Fruit fly (Drosophila melanogaster) whole organism, prepupa: ENCODE results near the gene sba.

Experiments
- Blimp-1 ChIP-seq: fragments of 200-800 bp; sonication (Bioruptor generic); optimal IDR thresholded peaks from 3 replicates; lab custom pipeline; 2017; ENCODE audit warnings: missing biosample characterization, missing genetic modification characterization, mild to moderate bottlenecking, moderate library complexity, missing genetic modification reagents
- CG10631 ChIP-seq: fragments of 200-800 bp; sonication (Bioruptor generic); optimal IDR thresholded peaks from 2 replicates; lab custom pipeline; 2016; ENCODE audit warnings: missing biosample characterization, missing genetic modification characterization
- CG11762 ChIP-seq: fragments of 200-800 bp; sonication (Bioruptor generic); optimal IDR thresholded peaks from 3 replicates; lab custom pipeline; 2016; ENCODE audit warnings: missing biosample characterization, missing genetic modification characterization; ENCODE audit not compliant: insufficient read depth
- CG15336 ChIP-seq: fragments of 200-800 bp; sonication (Bioruptor generic); IDR thresholded peaks from 2 replicates; pipeline ENCODE4 v1.3.6; 2022; ENCODE audit warnings: missing biosample characterization, missing genetic modification characterization
- CG1621 ChIP-seq: fragments of 200-800 bp; sonication (Bioruptor generic); optimal IDR thresholded peaks from 3 replicates; lab custom pipeline; 2018; ENCODE audit warnings: missing biosample characterization, mild to moderate bottlenecking, missing genetic modification characterization
- CG16779 ChIP-seq: fragments of 200-800 bp; sonication (Bioruptor generic); optimal IDR thresholded peaks from 3 replicates; lab custom pipeline; 2017; ENCODE audit warnings: missing biosample characterization, mild to moderate bottlenecking, missing genetic modification characterization
- CG3032 ChIP-seq: fragments of 200-800 bp; optimal IDR thresholded peaks from 2 replicates; lab custom pipeline; 2019; ENCODE audit warnings: missing biosample characterization, mild to moderate bottlenecking, missing genetic modification characterization, moderate library complexity
- CG31627 ChIP-seq: fragments of 200-800 bp; sonication (Bioruptor generic); optimal IDR thresholded peaks from 3 replicates; lab custom pipeline; 2016; ENCODE audit warnings: missing biosample characterization, missing genetic modification characterization
- CG32006 ChIP-seq: fragments of 200-800 bp; sonication (Bioruptor generic); optimal IDR thresholded peaks from 3 replicates; lab custom pipeline; 2017; ENCODE audit warnings: missing biosample characterization, mild to moderate bottlenecking, missing genetic modification characterization
- CG3919 ChIP-seq: fragments of 200-800 bp; sonication (Bioruptor generic); optimal IDR thresholded peaks from 3 replicates; lab custom pipeline; 2016; ENCODE audit warnings: missing biosample characterization, missing genetic modification characterization
- CG6163 ChIP-seq: fragments of 200-800 bp; sonication (Bioruptor generic); IDR thresholded peaks from 3 replicates; pipeline ENCODE4 v1.3.6; 2022; ENCODE audit warnings: missing biosample characterization, missing genetic modification characterization
- CG6808 ChIP-seq: fragments of 200-800 bp; sonication (Bioruptor generic); optimal IDR thresholded peaks from 3 replicates; lab custom pipeline; 2017; ENCODE audit warnings: missing biosample characterization, missing genetic modification characterization, mild to moderate bottlenecking, moderate library complexity, missing genetic modification reagents
- CG8119 ChIP-seq: fragments of 200-800 bp; sonication (Bioruptor generic); IDR thresholded peaks from 3 replicates; pipeline ENCODE4 v1.3.6; 2022; ENCODE audit warnings: missing biosample characterization, missing genetic modification characterization
- CG8632 ChIP-seq: fragments of 200-800 bp; sonication (Bioruptor generic); optimal IDR thresholded peaks from 3 replicates; lab custom pipeline; 2016; ENCODE audit warnings: missing biosample characterization, missing genetic modification characterization
- CG9139 ChIP-seq: fragments of 200-800 bp; sonication (Bioruptor generic); optimal IDR thresholded peaks from 3 replicates; lab custom pipeline; 2017; ENCODE audit warnings: missing biosample characterization, mild to moderate bottlenecking, missing genetic modification characterization
- Eip75B ChIP-seq: fragments of 200-800 bp; sonication (Bioruptor generic); optimal IDR thresholded peaks from 3 replicates; lab custom pipeline; 2016; ENCODE audit warnings: missing biosample characterization, missing genetic modification characterization
- Eip78C ChIP-seq: fragments of 200-800 bp; sonication (Bioruptor generic); peaks from one replicate; lab custom pipeline; 2016; ENCODE audit warnings: missing biosample characterization, missing genetic modification characterization
- Eip93F ChIP-seq: fragments of 200-800 bp; sonication (Bioruptor generic); optimal IDR thresholded peaks from 2 replicates; lab custom pipeline; 2016; ENCODE audit warnings: missing biosample characterization, mild to moderate bottlenecking, missing genetic modification characterization
- Ets96B ChIP-seq: fragments of 200-800 bp; optimal IDR thresholded peaks from 2 replicates; lab custom pipeline; 2019; ENCODE audit warnings: missing biosample characterization, mild to moderate bottlenecking, missing genetic modification characterization, moderate library complexity
- Hr4 ChIP-seq: fragments of 200-800 bp; sonication (Bioruptor generic); optimal IDR thresholded peaks from 3 replicates; lab custom pipeline; 2016; ENCODE audit warnings: missing biosample characterization, missing genetic modification characterization
- Sox102F ChIP-seq: fragments of 200-800 bp; sonication (Bioruptor generic); optimal IDR thresholded peaks from 2 replicates; lab custom pipeline; 2016; ENCODE audit warnings: missing biosample characterization, mild to moderate bottlenecking, missing genetic modification characterization
- Sox14 ChIP-seq: fragments of 200-800 bp; sonication (Bioruptor generic); optimal IDR thresholded peaks from 3 replicates; lab custom pipeline; 2016; ENCODE audit warnings: missing biosample characterization, missing genetic modification characterization
- Sox15 ChIP-seq: fragments of 200-800 bp; sonication (Bioruptor generic); optimal IDR thresholded peaks from 3 replicates; lab custom pipeline; 2016; ENCODE audit warnings: missing biosample characterization, missing genetic modification characterization
- acj6 ChIP-seq: fragments of 200-800 bp; sonication (Bioruptor generic); optimal IDR thresholded peaks from 3 replicates; lab custom pipeline; 2016; ENCODE audit warnings: missing biosample characterization, missing genetic modification characterization
- cyc ChIP-seq: fragments of 200-800 bp; sonication (Bioruptor generic); optimal IDR thresholded peaks from 3 replicates; lab custom pipeline; 2016; ENCODE audit warnings: missing biosample characterization, missing genetic modification characterization
- dsx ChIP-seq: fragments of 200-800 bp; optimal IDR thresholded peaks from 3 replicates; lab custom pipeline; 2019; ENCODE audit warnings: missing biosample characterization, mild to moderate bottlenecking, missing genetic modification characterization, moderate library complexity; ENCODE audit not compliant: poor library complexity, severe bottlenecking
- eg ChIP-seq: fragments of 200-800 bp; sonication (Bioruptor generic); IDR thresholded peaks from 3 replicates; pipeline ENCODE4 v1.3.6; 2022; ENCODE audit warnings: missing biosample characterization, missing genetic modification characterization
- fd85E ChIP-seq: fragments of 200-800 bp; sonication (Bioruptor generic); optimal IDR thresholded peaks from 3 replicates; lab custom pipeline; 2016; ENCODE audit warnings: missing biosample characterization, missing genetic modification characterization
- fkh ChIP-seq: fragments of 200-800 bp; sonication (Bioruptor generic); optimal IDR thresholded peaks from 3 replicates; lab custom pipeline; 2017; ENCODE audit warnings: missing biosample characterization, mild to moderate bottlenecking, missing genetic modification characterization, moderate library complexity
- lz ChIP-seq: fragments of 200-800 bp; sonication (Bioruptor generic); optimal IDR thresholded peaks from 3 replicates; lab custom pipeline; 2016; ENCODE audit warnings: missing biosample characterization, missing genetic modification characterization
- net ChIP-seq: fragments of 200-800 bp; sonication (Bioruptor generic); optimal IDR thresholded peaks from 3 replicates; lab custom pipeline; 2016; ENCODE audit warnings: missing biosample characterization, missing genetic modification characterization
- pdm3 ChIP-seq: fragments of 200-800 bp; sonication (Bioruptor generic); optimal IDR thresholded peaks from 3 replicates; lab custom pipeline; 2016; ENCODE audit warnings: missing biosample characterization, missing genetic modification characterization
- salr ChIP-seq, 2 experiments: fragments of 200-800 bp; sonication (Bioruptor generic); optimal IDR thresholded peaks; 3 replicates each; lab custom pipeline; 2016 to 2018; ENCODE audit warnings: missing biosample characterization in 2 of 2, missing genetic modification characterization in 2 of 2, mild to moderate bottlenecking in 1 of 2
- spab ChIP-seq: fragments of 200-800 bp; sonication (Bioruptor generic); optimal IDR thresholded peaks from 2 replicates; lab custom pipeline; 2017; ENCODE audit warnings: missing biosample characterization, mild to moderate bottlenecking, missing genetic modification characterization, missing genetic modification reagents
- ss ChIP-seq, 2 experiments: fragments of 200-800 bp; sonication (Bioruptor generic); optimal IDR thresholded peaks; 2 replicates in 1 of 2; 3 replicates in 1 of 2; lab custom pipeline; 2017 to 2018; ENCODE audit warnings: mild to moderate bottlenecking in 2 of 2, missing biosample characterization in 2 of 2, missing genetic modification characterization in 2 of 2, moderate library complexity in 1 of 2

The sba gene

dm6 chr3R:23869965-23870364 lies 52.8 kb downstream of the sba start:
- TF ChIP-seq CG6163 (GFP tag; lab: Robert Waterston, UW) (0 out of 3 replicates have a peak, but pooled peaks have one; percentile 14), CG8632 (no peak), Eip75B (GFP tag; lab: Kevin White, UChicago) (no peak), CG9139 (GFP tag; lab: Kevin White, UChicago) (no peak)

DNA sequence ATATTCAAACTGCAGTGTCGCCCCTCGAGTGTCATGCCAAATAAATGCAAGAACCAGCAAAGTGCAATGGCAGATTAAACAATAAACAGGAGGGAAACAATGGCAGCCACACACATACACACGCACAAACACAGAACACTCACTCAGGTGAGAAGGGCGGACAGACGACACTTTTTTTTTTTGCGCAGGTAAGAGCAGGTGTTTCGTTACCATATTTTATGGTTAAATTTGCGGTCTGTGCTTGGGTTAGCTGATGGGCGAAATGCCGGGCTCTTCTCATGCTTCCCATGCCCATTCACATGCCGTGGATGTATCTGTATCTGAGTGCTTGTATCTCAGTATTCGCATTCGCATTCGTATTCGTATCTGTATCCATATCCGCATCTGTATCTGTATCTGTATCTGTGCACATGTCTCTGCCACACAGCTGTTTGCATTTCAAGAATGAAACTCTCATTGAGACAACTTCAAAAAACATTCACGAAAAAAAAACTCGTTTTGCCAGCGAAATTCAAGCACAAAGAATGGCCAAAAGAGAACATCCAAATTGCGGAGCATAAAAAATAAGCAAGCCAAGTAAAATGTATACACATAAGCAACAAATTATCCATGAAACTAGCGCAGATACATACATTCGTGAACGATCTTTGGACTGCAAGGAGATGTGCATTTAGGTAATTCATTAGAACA lies 53.4 kb downstream of the sba start:
- TF ChIP-seq CG6808 (GFP tag; lab: Kevin White, UChicago) (peak; percentile 10), ss (GFP tag; optimal IDR thresholded peaks at IDR 0.05; lab: Kevin White, UChicago) (peak; percentile 22 to 23), salr (GFP tag; optimal IDR thresholded peaks at IDR 0.05; lab: Kevin White, UChicago) (no peak), CG3919 (GFP tag; lab: Kevin White, UChicago) (no peak), Eip75B (GFP tag; lab: Kevin White, UChicago) (peak; percentile 11), Sox102F (GFP tag; lab: Kevin White, UChicago) (peak; percentile 28), CG1621 (tag; lab: Kevin White, UChicago) (no peak), acj6 (no peak), Eip78C (GFP tag; lab: Kevin White, UChicago) (peak; percentile 58), Sox14 (GFP tag; lab: Kevin White, UChicago) (peak; percentile 9), lz (GFP tag; lab: Kevin White, UChicago) (peak; percentile 4), Sox15 (GFP tag; lab: Kevin White, UChicago) (no peak), CG10631 (GFP tag; lab: Kevin White, UChicago) (peak; percentile 34), net (GFP tag; lab: Kevin White, UChicago) (peak; percentile 9), dsx (GFP tag; lab: Kevin White, UChicago) (peak; percentile 62), eg (GFP tag; lab: Robert Waterston, UW) (0 out of 3 replicates have a peak, but pooled peaks have one; percentile 5)

dm6 chr3R:23867825-23868224 lies 54.9 kb downstream of the sba start:
- TF ChIP-seq Ets96B (tag; lab: Kevin White, UChicago) = no peak
- TF ChIP-seq CG11762 = no peak
- peak; percentile 28 for TF ChIP-seq CG32006
- TF ChIP-seq Eip93F (GFP tag; lab: Kevin White, UChicago) = no peak
- TF ChIP-seq Sox14 (GFP tag; lab: Kevin White, UChicago) = no peak
- peak; percentile 53; the same call in 1 of the 3 replicates for TF ChIP-seq eg (GFP tag; lab: Robert Waterston, UW)
- TF ChIP-seq CG6808 (GFP tag; lab: Kevin White, UChicago) = no peak
- no peak for TF ChIP-seq Blimp-1 (GFP tag; lab: Kevin White, UChicago)
- no peak for TF ChIP-seq CG31627
- TF ChIP-seq spab (GFP tag; lab: Kevin White, UChicago) = no peak
- TF ChIP-seq CG3032 (tag; lab: Kevin White, UChicago) = no peak
- TF ChIP-seq dsx (GFP tag; lab: Kevin White, UChicago) = no peak
- TF ChIP-seq CG16779 (tag; lab: Kevin White, UChicago) = no peak
- no peak for TF ChIP-seq Sox102F (GFP tag; lab: Kevin White, UChicago)
- TF ChIP-seq fkh = peak; percentile 16
- no peak for TF ChIP-seq fd85E (GFP tag; lab: Kevin White, UChicago)
- no peak for TF ChIP-seq acj6
- TF ChIP-seq CG15336 (GFP tag; lab: Robert Waterston, UW) = 0 out of 2 replicates have a peak, but pooled peaks have one; percentile 12
- 0 out of 3 replicates have a peak, but pooled peaks have one; percentile 32 for TF ChIP-seq CG8119 (GFP tag; lab: Robert Waterston, UW)
- TF ChIP-seq pdm3 (GFP tag; lab: Kevin White, UChicago) = no peak
- peak; percentile 36 for TF ChIP-seq CG3919 (GFP tag; lab: Kevin White, UChicago)
- TF ChIP-seq Hr4 (GFP tag; lab: Kevin White, UChicago) = peak; percentile 15
- peak; percentile 34; the same call in 1 of the 3 replicates for TF ChIP-seq CG6163 (GFP tag; lab: Robert Waterston, UW)
- no peak for TF ChIP-seq cyc
